Worm (Caenorhabditis elegans): ENCODE results near the gene C44B7.11.

DNA sequence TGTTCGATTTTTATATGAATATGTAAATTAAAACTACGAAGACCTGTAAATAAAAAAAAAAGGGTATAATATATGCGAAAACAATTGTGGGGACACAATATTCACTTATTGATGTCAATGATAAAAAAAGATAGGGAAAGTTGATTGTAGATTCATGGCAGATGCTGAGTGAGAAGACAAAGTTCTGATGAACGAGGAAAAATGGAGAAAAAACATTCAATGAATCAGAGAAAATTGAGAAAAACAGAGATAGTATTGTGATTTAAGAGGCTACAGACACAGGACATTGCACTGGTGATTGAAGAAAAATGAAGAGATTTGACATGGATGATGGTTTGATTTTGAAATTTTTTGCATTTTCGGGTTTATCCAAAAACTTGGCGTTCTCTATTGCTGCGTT, 11.3 kb upstream of the C44B7.11 start:
- TF ChIP-seq gmeb-1 (tag; optimal IDR thresholded peaks at IDR 0.05) (no peak), aly-2 (tag; optimal IDR thresholded peaks at IDR 0.05) (no peak), ZK546.5 (tag; optimal IDR thresholded peaks at IDR 0.05) (no peak), ztf-11 (tag; optimal IDR thresholded peaks at IDR 0.05) (no peak), zag-1 (tag; optimal IDR thresholded peaks at IDR 0.05) (no peak), elt-3 (tag; optimal IDR thresholded peaks at IDR 0.05) (no peak), ztf-1 (GFP tag; conservative IDR thresholded peaks at IDR 0.05) (no peak), ama-1 (optimal IDR thresholded peaks at IDR 0.05) (no peak), blmp-1 (tag; optimal IDR thresholded peaks at IDR 0.05; ENCODE audit: insufficient read depth) (peak; percentile 52)
